Fruit fly (Drosophila melanogaster) whole organism, embryonic: ENCODE results near the gene CG33288.

Experiments
- ATbp ChIP-seq: fragments of 200-800 bp; sonication (Bioruptor generic); optimal IDR thresholded peaks from 2 replicates; lab custom pipeline; 2017; ENCODE audit warnings: missing biosample characterization, mild to moderate bottlenecking, missing genetic modification characterization, missing genetic modification reagents
- Awh ChIP-seq: fragments of 200-800 bp; sonication (Bioruptor generic); IDR thresholded peaks from 2 replicates; pipeline ENCODE4, ENCODE4 v1.3.6; 2022; ENCODE audit warnings: missing biosample characterization, missing genetic modification characterization
- Bdp1 ChIP-seq: fragments of 200-800 bp; sonication (Bioruptor generic); optimal IDR thresholded peaks from 3 replicates; lab custom pipeline; 2016; ENCODE audit warnings: missing biosample characterization, missing genetic modification characterization
- Bteb2 ChIP-seq: fragments of 200-800 bp; sonication (Bioruptor generic); optimal IDR thresholded peaks from 2 replicates; lab custom pipeline; 2016; ENCODE audit warnings: missing biosample characterization, missing genetic modification characterization
- C15 ChIP-seq: fragments of 200-800 bp; sonication (Bioruptor generic); IDR thresholded peaks from 3 replicates; pipeline ENCODE4 v1.3.6; 2022; ENCODE audit warnings: missing biosample characterization, missing genetic modification characterization
- CG10366 ChIP-seq: fragments of 200-800 bp; sonication (Bioruptor generic); IDR thresholded peaks from 2 replicates; pipeline ENCODE4 v1.3.6; 2022; ENCODE audit warnings: missing biosample characterization, missing genetic modification characterization
- CG10462 ChIP-seq: fragments of 200-800 bp; sonication (Bioruptor generic); optimal IDR thresholded peaks from 2 replicates; lab custom pipeline; 2016; ENCODE audit warnings: missing biosample characterization, missing genetic modification characterization
- CG1233 ChIP-seq: fragments of 200-800 bp; sonication (Bioruptor generic); optimal IDR thresholded peaks from 4 replicates; lab custom pipeline; 2018; ENCODE audit warnings: missing biosample characterization, mild to moderate bottlenecking, missing genetic modification characterization
- CG13123 ChIP-seq: fragments of 200-800 bp; sonication (Bioruptor generic); optimal IDR thresholded peaks from 2 replicates; lab custom pipeline; 2016; ENCODE audit warnings: missing biosample characterization, missing genetic modification characterization
- CG14710 ChIP-seq: fragments of 200-800 bp; sonication (Bioruptor generic); optimal IDR thresholded peaks from 3 replicates; lab custom pipeline; 2019; ENCODE audit warnings: missing biosample characterization, mild to moderate bottlenecking, missing genetic modification characterization, moderate library complexity
- CG15696 ChIP-seq: fragments of 200-800 bp; sonication (Bioruptor generic); optimal IDR thresholded peaks from 2 replicates; lab custom pipeline; 2019; ENCODE audit warnings: missing biosample characterization, mild to moderate bottlenecking, missing genetic modification characterization, moderate library complexity
- CG16815 ChIP-seq: fragments of 200-800 bp; sonication (Bioruptor generic); optimal IDR thresholded peaks from 3 replicates; lab custom pipeline; 2017; ENCODE audit warnings: missing biosample characterization, mild to moderate bottlenecking, missing genetic modification characterization
- CG17912 ChIP-seq: fragments of 200-800 bp; sonication (Bioruptor generic); optimal IDR thresholded peaks from 2 replicates; lab custom pipeline; 2018; ENCODE audit warnings: missing biosample characterization, mild to moderate bottlenecking, missing genetic modification characterization
- CG1832 ChIP-seq: fragments of 200-800 bp; sonication (Bioruptor generic); optimal IDR thresholded peaks from 2 replicates; lab custom pipeline; 2017; ENCODE audit warnings: missing biosample characterization, mild to moderate bottlenecking, missing genetic modification characterization, inconsistent platforms
- CG2129 ChIP-seq: fragments of 200-800 bp; sonication (Bioruptor generic); IDR thresholded peaks from 2 replicates; pipeline ENCODE4 v1.3.6; 2022; ENCODE audit warnings: missing biosample characterization, missing genetic modification characterization; ENCODE audit not compliant: partially characterized antibody
- CG34422 ChIP-seq: fragments of 200-800 bp; sonication (Bioruptor generic); IDR thresholded peaks from 3 replicates; pipeline ENCODE4 v1.3.6; 2022; ENCODE audit warnings: missing biosample characterization, missing genetic modification characterization
- CG4282 ChIP-seq: fragments of 200-800 bp; sonication (Bioruptor generic); optimal IDR thresholded peaks from 2 replicates; lab custom pipeline; 2016; ENCODE audit warnings: missing biosample characterization, missing genetic modification characterization
- CG4404 ChIP-seq: fragments of 200-800 bp; sonication (Bioruptor generic); IDR thresholded peaks from 2 replicates; pipeline ENCODE4 v1.3.6; 2022; ENCODE audit warnings: missing biosample characterization, missing genetic modification characterization
- CG5180 ChIP-seq: fragments of 200-800 bp; sonication (Bioruptor generic); optimal IDR thresholded peaks from 3 replicates; lab custom pipeline; 2017; ENCODE audit warnings: missing biosample characterization, missing genetic modification characterization, mild to moderate bottlenecking, moderate library complexity, missing genetic modification reagents
- CG8290 ChIP-seq, 3 experiments: fragments of 200-800 bp; sonication (Bioruptor generic); optimal IDR thresholded peaks; 2 replicates each; lab custom pipeline; 2016 to 2019; ENCODE audit warnings: missing biosample characterization in 3 of 3, missing genetic modification characterization in 3 of 3, mild to moderate bottlenecking in 2 of 3, moderate library complexity in 1 of 3
- CG8388 ChIP-seq: fragments of 200-800 bp; sonication (Bioruptor generic); optimal IDR thresholded peaks from 2 replicates; lab custom pipeline; 2019; ENCODE audit warnings: missing biosample characterization, mild to moderate bottlenecking, missing genetic modification characterization, moderate library complexity
- Dad ChIP-seq: fragments of 200-800 bp; sonication (Bioruptor generic); optimal IDR thresholded peaks from 3 replicates; lab custom pipeline; 2016; ENCODE audit warnings: missing biosample characterization, missing genetic modification characterization
- E2f2 ChIP-seq: fragments of 200-800 bp; sonication (Bioruptor generic); IDR thresholded peaks from 2 replicates; pipeline ENCODE4 v1.3.6; 2022; ENCODE audit warnings: missing biosample characterization, missing genetic modification characterization
- Elba2 ChIP-seq: fragments of 200-800 bp; sonication (Bioruptor generic); optimal IDR thresholded peaks from 3 replicates; lab custom pipeline; 2016; ENCODE audit warnings: missing biosample characterization, missing genetic modification characterization
- Fer1 ChIP-seq: fragments of 200-800 bp; sonication (Bioruptor generic); optimal IDR thresholded peaks from 2 replicates; lab custom pipeline; 2017; ENCODE audit warnings: missing biosample characterization, mild to moderate bottlenecking, missing genetic modification characterization
- Hr3 ChIP-seq: fragments of 200-800 bp; sonication (Bioruptor generic); optimal IDR thresholded peaks from 3 replicates; lab custom pipeline; 2016; ENCODE audit warnings: missing biosample characterization, missing genetic modification characterization
- Lhr ChIP-seq: fragments of 200-800 bp; sonication (Bioruptor generic); optimal IDR thresholded peaks from 3 replicates; lab custom pipeline; 2017; ENCODE audit warnings: mild to moderate bottlenecking, missing biosample characterization, missing genetic modification reagents, missing genetic modification characterization
- Med ChIP-seq: fragments of 200-800 bp; sonication (Bioruptor generic); peaks from one replicate; lab custom pipeline; 2016; ENCODE audit warnings: missing biosample characterization, missing genetic modification characterization, mild to moderate bottlenecking, inconsistent platforms, moderate library complexity
- Meics ChIP-seq: fragments of 200-800 bp; sonication (Bioruptor generic); optimal IDR thresholded peaks from 2 replicates; lab custom pipeline; 2017; ENCODE audit warnings: missing biosample characterization, mild to moderate bottlenecking, missing genetic modification characterization
- Mes4 ChIP-seq: fragments of 200-800 bp; sonication (Bioruptor generic); optimal IDR thresholded peaks from 2 replicates; lab custom pipeline; 2016; ENCODE audit warnings: missing biosample characterization, missing genetic modification characterization
- ab ChIP-seq: fragments of 200-800 bp; sonication (Bioruptor generic); optimal IDR thresholded peaks from 2 replicates; lab custom pipeline; 2016; ENCODE audit warnings: missing biosample characterization, missing genetic modification characterization
- bigmax ChIP-seq: fragments of 200-800 bp; sonication (Bioruptor generic); optimal IDR thresholded peaks from 2 replicates; lab custom pipeline; 2018; ENCODE audit warnings: missing biosample characterization, mild to moderate bottlenecking, missing genetic modification characterization
- caup ChIP-seq: fragments of 200-800 bp; sonication (Bioruptor generic); optimal IDR thresholded peaks from 3 replicates; lab custom pipeline; 2017; ENCODE audit warnings: missing biosample characterization, mild to moderate bottlenecking, missing genetic modification characterization, moderate library complexity; ENCODE audit not compliant: severe bottlenecking
- crc ChIP-seq: fragments of 200-800 bp; sonication (Bioruptor generic); optimal IDR thresholded peaks from 2 replicates; lab custom pipeline; 2016; ENCODE audit warnings: missing biosample characterization, missing genetic modification characterization
- crp ChIP-seq, 2 experiments: fragments of 200-800 bp; sonication (Bioruptor generic); optimal IDR thresholded peaks; 2 replicates in 1 of 2; 3 replicates in 1 of 2; lab custom pipeline; 2017; ENCODE audit warnings: missing biosample characterization in 2 of 2, missing genetic modification characterization in 2 of 2, mild to moderate bottlenecking in 1 of 2, moderate library complexity in 1 of 2
- dysf ChIP-seq: fragments of 200-800 bp; sonication (Bioruptor generic); IDR thresholded peaks from 3 replicates; pipeline ENCODE4 v1.3.6; 2022; ENCODE audit warnings: missing biosample characterization, missing genetic modification characterization
- ems ChIP-seq: fragments of 200-800 bp; sonication (Bioruptor generic); optimal IDR thresholded peaks from 3 replicates; lab custom pipeline; 2016; ENCODE audit warnings: missing biosample characterization, missing genetic modification characterization
- eve ChIP-seq, 2 experiments: fragments of >200 bp; optimal IDR thresholded peaks; 2 replicates each; lab custom pipeline; 2017; ENCODE audit warnings: missing biosample characterization in 2 of 2, missing genetic modification characterization in 2 of 2
- fd3F ChIP-seq: fragments of 200-800 bp; sonication (Bioruptor generic); optimal IDR thresholded peaks from 2 replicates; lab custom pipeline; 2018; ENCODE audit warnings: missing biosample characterization, mild to moderate bottlenecking, missing genetic modification characterization, moderate library complexity
- fd96Cb ChIP-seq: fragments of 200-800 bp; sonication (Bioruptor generic); optimal IDR thresholded peaks from 2 replicates; lab custom pipeline; 2018; ENCODE audit warnings: missing biosample characterization, mild to moderate bottlenecking, missing genetic modification characterization, moderate library complexity
- kni ChIP-seq: fragments of 200-800 bp; sonication (Bioruptor generic); optimal IDR thresholded peaks from 3 replicates; lab custom pipeline; 2017; ENCODE audit warnings: mild to moderate bottlenecking, missing biosample characterization, missing genetic modification reagents, missing genetic modification characterization
- lola ChIP-seq, 3 experiments: fragments of >200 bp in 2 of 3; fragments of 200-800 bp in 1 of 3; sonication (Bioruptor generic) in 1 of 3; optimal IDR thresholded peaks; 2 replicates each; lab custom pipeline; 2017 to 2019; ENCODE audit warnings: missing biosample characterization in 3 of 3, missing genetic modification characterization in 3 of 3, mild to moderate bottlenecking in 1 of 3, moderate library complexity in 1 of 3
- nerfin-2 ChIP-seq: fragments of 200-800 bp; sonication (Bioruptor generic); IDR thresholded peaks from 2 replicates; pipeline ENCODE4 v1.3.6; 2022; ENCODE audit warnings: missing biosample characterization, missing genetic modification characterization; ENCODE audit not compliant: partially characterized antibody
- pb ChIP-seq: fragments of 200-800 bp; sonication (Bioruptor generic); optimal IDR thresholded peaks from 3 replicates; lab custom pipeline; 2016; ENCODE audit warnings: missing biosample characterization, missing genetic modification characterization
- seq ChIP-seq: fragments of 200-800 bp; sonication (Bioruptor generic); IDR thresholded peaks from 2 replicates; pipeline ENCODE4 v1.3.6; 2022; ENCODE audit warnings: missing biosample characterization, missing genetic modification characterization
- so ChIP-seq: fragments of 200-800 bp; sonication (Bioruptor generic); IDR thresholded peaks from 3 replicates; pipeline ENCODE4 v1.3.6; 2022; ENCODE audit warnings: missing biosample characterization, missing genetic modification characterization
- sqz ChIP-seq: fragments of 200-800 bp; sonication (Bioruptor generic); optimal IDR thresholded peaks from 3 replicates; lab custom pipeline; 2018; ENCODE audit warnings: missing biosample characterization, mild to moderate bottlenecking, missing genetic modification characterization
- ssp ChIP-seq: fragments of 200-800 bp; sonication (Bioruptor generic); IDR thresholded peaks from 2 replicates; pipeline ENCODE4 v1.3.6; 2022; ENCODE audit warnings: missing biosample characterization, missing genetic modification characterization
- wdn ChIP-seq: fragments of 200-800 bp; sonication (Bioruptor generic); IDR thresholded peaks from 2 replicates; pipeline ENCODE4 v1.3.6; 2022; ENCODE audit warnings: missing biosample characterization, missing genetic modification characterization
- z ChIP-seq: fragments of 200-800 bp; sonication (Bioruptor generic); IDR thresholded peaks from 3 replicates; pipeline ENCODE4 v1.3.6; 2022; ENCODE audit warnings: missing biosample characterization, missing genetic modification characterization

Gene CG33288

dm6 chr3L:21453623-21454022 lies 26.0 kb downstream of the CG33288 start (continued):
- TF ChIP-seq CG1832 (GFP tag; lab: Kevin White, UChicago): no peak
- peak; percentile 64 for TF ChIP-seq fd96Cb (tag; lab: Kevin White, UChicago)
- peak; percentile 41 for TF ChIP-seq ems
- peak; percentile 31 for TF ChIP-seq CG1233 (GFP tag; lab: Kevin White, UChicago)
- TF ChIP-seq so (GFP tag; lab: Robert Waterston, UW): peak; percentile 48; the same call in 1 of the 3 replicates
- TF ChIP-seq Meics (GFP tag; lab: Kevin White, UChicago): no peak
- TF ChIP-seq caup (GFP tag; lab: Kevin White, UChicago): no peak
- peak; percentile 13 for TF ChIP-seq Bdp1 (GFP tag; lab: Kevin White, UChicago)
- TF ChIP-seq CG17912: no peak
- TF ChIP-seq CG16815: peak; percentile 70
- TF ChIP-seq CG14710 (tag; lab: Kevin White, UChicago): peak; percentile 74
- no peak for TF ChIP-seq nerfin-2 (GFP tag; lab: Robert Waterston, UW)
- no peak for TF ChIP-seq Lhr (GFP tag; lab: Kevin White, UChicago)
- no peak for TF ChIP-seq ab (GFP tag; lab: Kevin White, UChicago)
- TF ChIP-seq dysf (GFP tag; lab: Robert Waterston, UW): 0 out of 3 replicates have a peak, but pooled peaks have one; percentile 8
- no peak for TF ChIP-seq CG34422 (GFP tag; lab: Robert Waterston, UW)
- TF ChIP-seq CG8388 (GFP tag; lab: Kevin White, UChicago): peak; percentile 71
- peak; percentile 41; the same call in 1 of the 2 replicates for TF ChIP-seq ssp (GFP tag; lab: Robert Waterston, UW)
- TF ChIP-seq CG15696 (tag; lab: Kevin White, UChicago): peak; percentile 84
- no peak for TF ChIP-seq CG5180 (GFP tag; lab: Kevin White, UChicago)
- TF ChIP-seq crp (GFP tag; optimal IDR thresholded peaks at IDR 0.05; lab: Kevin White, UChicago): no peak
- peak; percentile 19 for TF ChIP-seq CG13123 (GFP tag; lab: Kevin White, UChicago)
- no peak for TF ChIP-seq CG8290 (GFP tag; optimal IDR thresholded peaks at IDR 0.05; lab: Kevin White, UChicago)
- no peak for TF ChIP-seq CG8290 (tag; optimal IDR thresholded peaks at IDR 0.05; lab: Kevin White, UChicago)
- TF ChIP-seq fd3F (GFP tag; lab: Kevin White, UChicago): no peak
- TF ChIP-seq sqz: no peak
- TF ChIP-seq wdn (GFP tag; lab: Robert Waterston, UW): no peak
- TF ChIP-seq CG4404 (GFP tag; lab: Robert Waterston, UW): peak; percentile 81
- TF ChIP-seq CG2129 (GFP tag; lab: Robert Waterston, UW): no peak
- TF ChIP-seq Hr3: peak; percentile 29
- TF ChIP-seq seq (GFP tag; lab: Robert Waterston, UW): no peak
- no peak for TF ChIP-seq Bteb2
- peak; percentile 21 for TF ChIP-seq pb (GFP tag; lab: Kevin White, UChicago)
- TF ChIP-seq Dad (GFP tag; lab: Kevin White, UChicago): no peak
- no peak for TF ChIP-seq crc (GFP tag; lab: Kevin White, UChicago)
- TF ChIP-seq CG10366: no peak; the same call in 1 of the 2 replicates
- peak; percentile 80 for TF ChIP-seq CG4282
- no peak for TF ChIP-seq Fer1
- peak; percentile 52 for TF ChIP-seq ATbp
- no peak for TF ChIP-seq C15 (GFP tag; lab: Robert Waterston, UW)
- 0 out of 2 replicates have a peak, but pooled peaks have one; percentile 13 for TF ChIP-seq E2f2
- no peak for TF ChIP-seq Awh (GFP tag; lab: Robert Waterston, UW)
- no peak for TF ChIP-seq eve (GFP tag; optimal IDR thresholded peaks at IDR 0.05; lab: Kevin White, UChicago)
- TF ChIP-seq z: no peak
- TF ChIP-seq CG10462 (GFP tag; lab: Kevin White, UChicago): peak; percentile 17
- peak in 1 of 3 experiments; percentile 79 for TF ChIP-seq lola (GFP tag; optimal IDR thresholded peaks at IDR 0.05; lab: Kevin White, UChicago)
- peak; percentile 86 for TF ChIP-seq Med (GFP tag; lab: Kevin White, UChicago)
- peak; percentile 23 for TF ChIP-seq Mes4 (GFP tag; lab: Kevin White, UChicago)
- TF ChIP-seq kni (GFP tag; lab: Kevin White, UChicago): no peak
- no peak for TF ChIP-seq Elba2
- no peak for TF ChIP-seq bigmax
